Worm (Caenorhabditis elegans) whole organism, L3 larva: ENCODE measurements around the gene Y22D7AL.6.

Experiments used
- R02D3.7 ChIP-seq: fragments of 150-350 bp; optimal IDR thresholded peaks from 2 replicates; lab custom pipeline; 2014; ENCODE audit warnings: missing biosample characterization, missing genetic modification characterization
- ZK546.5 ChIP-seq: sonication (generic microtip); optimal IDR thresholded peaks from 2 replicates; lab custom pipeline; 2017; ENCODE audit warnings: missing biosample characterization, missing genetic modification characterization
- daf-12 ChIP-seq: fragments of 150-350 bp; optimal IDR thresholded peaks from 2 replicates; lab custom pipeline; 2014; ENCODE audit warnings: missing biosample characterization, missing genetic modification reagents, missing genetic modification characterization
- fkh-10 ChIP-seq: sonication (generic microtip); optimal IDR thresholded peaks from 2 replicates; lab custom pipeline; 2017; ENCODE audit warnings: missing biosample characterization, missing genetic modification reagents, missing genetic modification characterization
- nhr-12 ChIP-seq: fragments of 150-350 bp; optimal IDR thresholded peaks from 2 replicates; lab custom pipeline; 2014; ENCODE audit warnings: missing biosample characterization, missing genetic modification characterization
- nhr-23 ChIP-seq: fragments of 150-350 bp; optimal IDR thresholded peaks from 2 replicates; lab custom pipeline; 2014; ENCODE audit warnings: missing biosample characterization, missing genetic modification reagents, missing genetic modification characterization

ce11 chrIII:1607659-1608058 lies 2.9 kb downstream of the Y22D7AL.6 start:
- no peak for TF ChIP-seq fkh-10
- TF ChIP-seq ZK546.5 (tag; lab: Kevin White, UChicago), result no peak
- TF ChIP-seq nhr-23, result no peak
- TF ChIP-seq daf-12, result no peak
- TF ChIP-seq nhr-12 (tag; lab: Kevin White, UChicago), result no peak
- no peak for TF ChIP-seq R02D3.7 (tag; lab: Kevin White, UChicago)
